Worm (Caenorhabditis elegans) whole organism, young adult: ENCODE results near the gene mrps-18B.

Source experiments
- C06A6.2 ChIP-seq: fragments of 200-800 bp; sonication (Bioruptor generic); conservative IDR thresholded peaks from 2 replicates; pipeline ENCODE4 v1.3.6; 2022; ENCODE audit warnings: missing genetic modification characterization, missing compliant biosample characterization
- F39B2.1 ChIP-seq: fragments of 200-800 bp; sonication (Bioruptor generic); IDR thresholded peaks from 2 replicates; pipeline ENCODE4 v1.3.6; 2022; ENCODE audit warnings: missing genetic modification reagents, missing genetic modification characterization, missing compliant biosample characterization
- F49E8.2 ChIP-seq: sonication (generic microtip); optimal IDR thresholded peaks from 3 replicates; lab custom pipeline; 2017; ENCODE audit warnings: missing genetic modification characterization, mild to moderate bottlenecking, missing compliant biosample characterization, antibody characterized with exemption, moderate library complexity; ENCODE audit not compliant: insufficient read depth
- K12H6.12 ChIP-seq: fragments of 200-800 bp; sonication (Bioruptor generic); optimal IDR thresholded peaks from 2 replicates; lab custom pipeline; 2018; ENCODE audit warnings: mild to moderate bottlenecking, missing genetic modification characterization, missing compliant biosample characterization
- T07F8.4 ChIP-seq: sonication (generic microtip); optimal IDR thresholded peaks from 2 replicates; lab custom pipeline; 2016; ENCODE audit warnings: mild to moderate bottlenecking, missing genetic modification characterization, moderate library complexity, missing compliant biosample characterization
- T26A5.8 ChIP-seq: sonication (generic microtip); optimal IDR thresholded peaks from 2 replicates; lab custom pipeline; 2016; ENCODE audit warnings: missing genetic modification characterization, missing compliant biosample characterization
- Y53F4B.3 ChIP-seq: fragments of 200-800 bp; sonication (Bioruptor generic); IDR thresholded peaks from 2 replicates; pipeline ENCODE4 v1.3.6; 2022; ENCODE audit warnings: missing genetic modification reagents, missing genetic modification characterization, missing compliant biosample characterization
- Y53G8AR.9 ChIP-seq: fragments of 200-800 bp; sonication (Bioruptor generic); conservative IDR thresholded peaks from 2 replicates; pipeline ENCODE4 v1.3.6; 2022; ENCODE audit warnings: missing genetic modification reagents, missing genetic modification characterization, missing compliant biosample characterization
- Y56A3A.18 ChIP-seq: fragments of 200-800 bp; sonication (Bioruptor generic); IDR thresholded peaks from 2 replicates; pipeline ENCODE4 v1.3.6; 2022; ENCODE audit warnings: missing genetic modification reagents, missing genetic modification characterization, missing compliant biosample characterization
- Y67H2A.10 ChIP-seq: fragments of 200-800 bp; sonication (Bioruptor generic); conservative IDR thresholded peaks from 2 replicates; pipeline ENCODE4 v1.3.6; 2022; ENCODE audit warnings: missing genetic modification reagents, missing genetic modification characterization, missing compliant biosample characterization
- Y79H2A.3 ChIP-seq: fragments of 200-800 bp; sonication (Bioruptor generic); conservative IDR thresholded peaks from 2 replicates; pipeline ENCODE4 v1.3.6; 2022; ENCODE audit warnings: missing genetic modification reagents, missing genetic modification characterization, missing compliant biosample characterization
- ama-1 ChIP-seq, 3 experiments: fragments of 150-350 bp in 1 of 3; sonication (generic microtip) in 2 of 3; optimal IDR thresholded peaks; 2 replicates each; lab custom pipeline; 2014 to 2018; ENCODE audit warnings: missing biosample characterization in 2 of 3, missing genetic modification characterization in 2 of 3, missing genetic modification reagents in 2 of 3
- aptf-2 ChIP-seq: fragments of 200-800 bp; sonication (Bioruptor generic); conservative IDR thresholded peaks from 2 replicates; pipeline ENCODE4 v1.3.6; 2022; ENCODE audit warnings: missing genetic modification reagents, missing genetic modification characterization, missing compliant biosample characterization
- attf-5 ChIP-seq: fragments of 200-800 bp; sonication (Bioruptor generic); optimal IDR thresholded peaks from 2 replicates; lab custom pipeline; 2018; ENCODE audit warnings: mild to moderate bottlenecking, missing genetic modification characterization, missing compliant biosample characterization
- bed-2 ChIP-seq: fragments of 200-800 bp; sonication (Bioruptor generic); IDR thresholded peaks from 2 replicates; pipeline ENCODE4 v1.3.6; 2022; ENCODE audit warnings: missing genetic modification reagents, missing genetic modification characterization, missing compliant biosample characterization
- cebp-1 ChIP-seq, 2 experiments: fragments of 200-800 bp in 1 of 2; sonication (Bioruptor generic) in 1 of 2; sonication (generic microtip) in 1 of 2; IDR thresholded peaks in 1 of 2; optimal IDR thresholded peaks in 1 of 2; 2 replicates each; pipeline versions ENCODE4 v1.3.6 to Lab custom; 2017 to 2022; ENCODE audit warnings: missing compliant biosample characterization in 2 of 2, missing genetic modification characterization in 2 of 2, mild to moderate bottlenecking in 1 of 2, missing genetic modification reagents in 1 of 2, moderate library complexity in 1 of 2
- ceh-100 ChIP-seq: fragments of 200-800 bp; sonication (Bioruptor generic); IDR thresholded peaks from 2 replicates; pipeline ENCODE4 v1.3.6; 2022; ENCODE audit warnings: missing genetic modification reagents, missing genetic modification characterization, missing compliant biosample characterization
- ceh-40 ChIP-seq: fragments of 200-800 bp; sonication (Bioruptor generic); IDR thresholded peaks from 2 replicates; pipeline ENCODE4 v1.3.6; 2022; ENCODE audit warnings: missing genetic modification characterization, missing compliant biosample characterization
- chd-7 ChIP-seq: sonication (generic microtip); optimal IDR thresholded peaks from 2 replicates; lab custom pipeline; 2016; ENCODE audit warnings: mild to moderate bottlenecking, missing genetic modification characterization, moderate library complexity, missing compliant biosample characterization
- die-1 ChIP-seq: sonication (generic microtip); optimal IDR thresholded peaks from 2 replicates; lab custom pipeline; 2016; ENCODE audit warnings: missing genotype, mild to moderate bottlenecking, missing genetic modification characterization, missing compliant biosample characterization
- dpff-1 ChIP-seq: sonication (generic microtip); optimal IDR thresholded peaks from 2 replicates; lab custom pipeline; 2017; ENCODE audit warnings: mild to moderate bottlenecking, missing genetic modification characterization, missing compliant biosample characterization
- egl-18 ChIP-seq: fragments of 200-800 bp; sonication (Bioruptor generic); IDR thresholded peaks from 2 replicates; pipeline ENCODE4 v1.3.6; 2022; ENCODE audit warnings: missing genetic modification reagents, missing genetic modification characterization, missing compliant biosample characterization
- fkh-3 ChIP-seq: sonication (generic microtip); optimal IDR thresholded peaks from 2 replicates; lab custom pipeline; 2016; ENCODE audit warnings: mild to moderate bottlenecking, missing genetic modification characterization, missing compliant biosample characterization
- gei-17 ChIP-seq: fragments of 200-800 bp; sonication (Bioruptor generic); optimal IDR thresholded peaks from 2 replicates; lab custom pipeline; 2018; ENCODE audit warnings: mild to moderate bottlenecking, missing genetic modification characterization, missing compliant biosample characterization
- hlh-12 ChIP-seq: sonication (generic microtip); optimal IDR thresholded peaks from 2 replicates; lab custom pipeline; 2016; ENCODE audit warnings: missing genetic modification characterization, missing compliant biosample characterization
- hrde-1 ChIP-seq: sonication (generic microtip); optimal IDR thresholded peaks from 2 replicates; lab custom pipeline; 2016; ENCODE audit warnings: missing genetic modification characterization, mild to moderate bottlenecking, missing compliant biosample characterization, moderate library complexity, missing genotype, missing genetic modification reagents, borderline replicate concordance
- lin-35 ChIP-seq, 3 experiments: fragments of 150-350 bp in 2 of 3; sonication (generic microtip) in 1 of 3; optimal IDR thresholded peaks; 2 replicates each; lab custom pipeline; 2014 to 2018; ENCODE audit warnings: missing biosample characterization in 3 of 3, missing genetic modification characterization in 3 of 3, missing genetic modification reagents in 3 of 3
- madf-10 ChIP-seq: sonication (generic microtip); optimal IDR thresholded peaks from 2 replicates; lab custom pipeline; 2016; ENCODE audit warnings: mild to moderate bottlenecking, missing genetic modification characterization, missing compliant biosample characterization
- mcd-1 ChIP-seq: fragments of 200-800 bp; sonication (Bioruptor generic); IDR thresholded peaks from 2 replicates; pipeline ENCODE4 v1.3.6; 2022; ENCODE audit warnings: missing genetic modification reagents, missing genetic modification characterization, missing compliant biosample characterization
- mxl-1 ChIP-seq: sonication (generic microtip); optimal IDR thresholded peaks from 2 replicates; lab custom pipeline; 2016; ENCODE audit warnings: missing genetic modification characterization, missing compliant biosample characterization
- nfya-2 ChIP-seq: fragments of 200-800 bp; sonication (Bioruptor generic); IDR thresholded peaks from 2 replicates; pipeline ENCODE4 v1.3.6; 2022; ENCODE audit warnings: missing genetic modification reagents, missing genetic modification characterization, missing compliant biosample characterization
- nhr-80 ChIP-seq: sonication (generic microtip); optimal IDR thresholded peaks from 2 replicates; lab custom pipeline; 2016; ENCODE audit warnings: missing genetic modification characterization, missing compliant biosample characterization
- nhr-90 ChIP-seq: sonication (generic microtip); optimal IDR thresholded peaks from 2 replicates; lab custom pipeline; 2016; ENCODE audit warnings: missing genotype, mild to moderate bottlenecking, missing genetic modification characterization, missing compliant biosample characterization
- rcor-1 ChIP-seq: fragments of 200-800 bp; sonication (Bioruptor generic); IDR thresholded peaks from 2 replicates; pipeline ENCODE4 v1.3.6; 2022; ENCODE audit warnings: missing genetic modification reagents, missing genetic modification characterization, missing compliant biosample characterization
- rec-8 ChIP-seq, 2 experiments: sonication (generic microtip); optimal IDR thresholded peaks; 2 replicates each; lab custom pipeline; 2016; ENCODE audit warnings: mild to moderate bottlenecking in 2 of 2, missing genetic modification characterization in 2 of 2, missing genetic modification reagents in 2 of 2, missing genotype in 2 of 2, missing biosample characterization in 1 of 2, missing compliant biosample characterization in 1 of 2, moderate library complexity in 1 of 2
- rpc-1 ChIP-seq, 2 experiments: fragments of 150-350 bp in 1 of 2; sonication (generic microtip) in 1 of 2; optimal IDR thresholded peaks; 2 replicates each; lab custom pipeline; 2014 to 2018; ENCODE audit warnings: missing biosample characterization in 1 of 2, missing genetic modification characterization in 1 of 2, missing genetic modification reagents in 1 of 2, missing genotype in 1 of 2
- sdz-38 ChIP-seq: sonication (generic microtip); optimal IDR thresholded peaks from 2 replicates; lab custom pipeline; 2016; ENCODE audit warnings: missing genotype, missing genetic modification characterization, missing compliant biosample characterization
- sea-2 ChIP-seq: fragments of 200-800 bp; sonication (Bioruptor generic); IDR thresholded peaks from 2 replicates; pipeline ENCODE4 v1.3.6; 2022; ENCODE audit warnings: missing genetic modification characterization, missing compliant biosample characterization
- snpc-1.1 ChIP-seq: sonication (generic microtip); optimal IDR thresholded peaks from 2 replicates; lab custom pipeline; 2017; ENCODE audit warnings: missing genetic modification characterization, mild to moderate bottlenecking, missing compliant biosample characterization, antibody characterized with exemption, moderate library complexity, missing genotype, missing genetic modification reagents; ENCODE audit not compliant: insufficient read depth
- snpc-3.4 ChIP-seq: sonication (generic microtip); optimal IDR thresholded peaks from 2 replicates; lab custom pipeline; 2017; ENCODE audit warnings: missing genetic modification characterization, mild to moderate bottlenecking, missing compliant biosample characterization, antibody characterized with exemption, moderate library complexity, missing genotype, missing genetic modification reagents
- somi-1 ChIP-seq: fragments of 200-800 bp; sonication (Bioruptor generic); optimal IDR thresholded peaks from 2 replicates; lab custom pipeline; 2018; ENCODE audit warnings: mild to moderate bottlenecking, missing genetic modification characterization, missing compliant biosample characterization
- tbp1 ChIP-seq: fragments of 200-800 bp; sonication (Bioruptor generic); optimal IDR thresholded peaks from 2 replicates; lab custom pipeline; 2018; ENCODE audit warnings: mild to moderate bottlenecking, missing genetic modification characterization, missing compliant biosample characterization
- xnd-1 ChIP-seq: sonication (generic microtip); optimal IDR thresholded peaks from 2 replicates; lab custom pipeline; 2016; ENCODE audit warnings: missing genotype, missing genetic modification reagents, missing genetic modification characterization, missing compliant biosample characterization
- ztf-28 ChIP-seq: fragments of 200-800 bp; sonication (Bioruptor generic); IDR thresholded peaks from 2 replicates; pipeline ENCODE4 v1.3.6; 2022; ENCODE audit warnings: missing genetic modification reagents, missing genetic modification characterization, missing compliant biosample characterization
- ztf-6 ChIP-seq: fragments of 200-800 bp; sonication (Bioruptor generic); IDR thresholded peaks from 2 replicates; pipeline ENCODE4 v1.3.6; 2022; ENCODE audit warnings: missing genetic modification reagents, missing genetic modification characterization, missing compliant biosample characterization

mrps-18B gene

ce11 chrII:8569038-8569977 lies 43.8 kb downstream of the mrps-18B start, which contains the start of the genes col-38 and rpl-5 (continued):
- TF ChIP-seq ceh-40 (GFP tag; lab: Robert Waterston, UW) = no peak
- TF ChIP-seq gei-17 (GFP tag; lab: Kevin White, UChicago) = no peak
- TF ChIP-seq ama-1 (optimal IDR thresholded peaks at IDR 0.05; lab: Kevin White, UChicago) = no peak
- TF ChIP-seq ama-1 (GFP tag; optimal IDR thresholded peaks at IDR 0.05; lab: Kevin White, UChicago) = peak in 1 of 2 experiments; percentile 26
- no peak for TF ChIP-seq die-1
- no peak for TF ChIP-seq nfya-2
- TF ChIP-seq fkh-3 (tag; lab: Kevin White, UChicago) = no peak
- TF ChIP-seq Y53F4B.3 = no peak
- no peak for TF ChIP-seq rec-8 (tag; optimal IDR thresholded peaks at IDR 0.05; lab: Kevin White, UChicago)
- no peak for TF ChIP-seq aptf-2 (GFP tag; lab: Robert Waterston, UW)
- TF ChIP-seq T07F8.4 (tag; lab: Kevin White, UChicago) = no peak
- TF ChIP-seq nhr-90 (tag; lab: Kevin White, UChicago) = peak; percentile 31
- no peak for TF ChIP-seq somi-1 (GFP tag; lab: Kevin White, UChicago)
- TF ChIP-seq sdz-38 (tag; lab: Kevin White, UChicago) = no peak
- no peak for TF ChIP-seq hlh-12 (tag; lab: Kevin White, UChicago)
- peak; percentile 52 for TF ChIP-seq nhr-80 (tag; lab: Kevin White, UChicago)
- TF ChIP-seq attf-5 = peak; percentile 94
- peak; percentile 30 for TF ChIP-seq madf-10
- TF ChIP-seq F39B2.1 (GFP tag; lab: Robert Waterston, UW) = no peak
- no peak for TF ChIP-seq sea-2 (GFP tag; lab: Robert Waterston, UW)
- TF ChIP-seq ceh-100 (GFP tag; lab: Robert Waterston, UW) = peak; percentile 48; the same call in 1 of the 2 replicates
- TF ChIP-seq snpc-3.4 (tag; lab: Kevin White, UChicago) = peak; percentile 79
- peak; percentile 25; the same call in 1 of the 2 replicates for TF ChIP-seq cebp-1 (GFP tag; IDR thresholded peaks at IDR 0.05; lab: Robert Waterston, UW)
- TF ChIP-seq cebp-1 (tag; optimal IDR thresholded peaks at IDR 0.05; lab: Kevin White, UChicago) = peak; percentile 72
- TF ChIP-seq mxl-1 (tag; lab: Kevin White, UChicago) = no peak
- TF ChIP-seq tbp1 = peak; percentile 63
- no peak for TF ChIP-seq chd-7 (tag; lab: Kevin White, UChicago)
- TF ChIP-seq egl-18 (GFP tag; lab: Robert Waterston, UW) = no peak
- TF ChIP-seq mcd-1 (GFP tag; lab: Robert Waterston, UW) = peak; percentile 90
- TF ChIP-seq T26A5.8 (tag; lab: Kevin White, UChicago) = no peak
- peak; percentile 69; the same call in 1 of the 2 replicates for TF ChIP-seq rcor-1 (GFP tag; lab: Robert Waterston, UW)
- no peak for TF ChIP-seq hrde-1
- TF ChIP-seq Y79H2A.3 (GFP tag; lab: Robert Waterston, UW) = no peak
- TF ChIP-seq C06A6.2 = no peak
- TF ChIP-seq xnd-1 (tag; lab: Kevin White, UChicago) = peak; percentile 43
- no peak for TF ChIP-seq dpff-1 (tag; lab: Kevin White, UChicago)
- no peak for TF ChIP-seq Y53G8AR.9 (GFP tag; lab: Robert Waterston, UW)
- TF ChIP-seq lin-35 (GFP tag; optimal IDR thresholded peaks at IDR 0.05; lab: Kevin White, UChicago) = peak; percentile 67 to 91 (median 74)
- no peak for TF ChIP-seq rpc-1 (optimal IDR thresholded peaks at IDR 0.05; lab: Kevin White, UChicago)
- no peak for TF ChIP-seq rpc-1 (tag; optimal IDR thresholded peaks at IDR 0.05; lab: Kevin White, UChicago)
- TF ChIP-seq F49E8.2 = peak; percentile 68
- TF ChIP-seq K12H6.12 (tag; lab: Kevin White, UChicago) = peak; percentile 64
- no peak for TF ChIP-seq Y67H2A.10 (GFP tag; lab: Robert Waterston, UW)
- TF ChIP-seq bed-2 (GFP tag; lab: Robert Waterston, UW) = no peak
- TF ChIP-seq snpc-1.1 (tag; lab: Kevin White, UChicago) = peak; percentile 69
- TF ChIP-seq Y56A3A.18 (GFP tag; lab: Robert Waterston, UW) = no peak
- no peak for TF ChIP-seq ztf-6 (GFP tag; lab: Robert Waterston, UW)
- TF ChIP-seq ztf-28 (GFP tag; lab: Robert Waterston, UW) = 0 out of 2 replicates have a peak, but pooled peaks have one; percentile 36
